Worm (Caenorhabditis elegans) whole organism, young adult: ENCODE data around the gene srv-2.

Experiments
- C06A6.2 ChIP-seq: fragments of 200-800 bp; sonication (Bioruptor generic); conservative IDR thresholded peaks from 2 replicates; pipeline ENCODE4 v1.3.6; 2022; ENCODE audit warnings: missing genetic modification characterization, missing compliant biosample characterization
- F49E8.2 ChIP-seq: sonication (generic microtip); optimal IDR thresholded peaks from 3 replicates; lab custom pipeline; 2017; ENCODE audit warnings: missing genetic modification characterization, mild to moderate bottlenecking, missing compliant biosample characterization, antibody characterized with exemption, moderate library complexity; ENCODE audit not compliant: insufficient read depth
- F52B5.7 ChIP-seq: sonication (generic microtip); optimal IDR thresholded peaks from 2 replicates; lab custom pipeline; 2016; ENCODE audit warnings: mild to moderate bottlenecking, missing genetic modification characterization, missing compliant biosample characterization
- K11D2.4 ChIP-seq: fragments of 200-800 bp; sonication (Bioruptor generic); IDR thresholded peaks from 2 replicates; pipeline ENCODE4 v1.3.6; 2022; ENCODE audit warnings: missing genetic modification reagents, missing genetic modification characterization, missing compliant biosample characterization
- K12H6.12 ChIP-seq: fragments of 200-800 bp; sonication (Bioruptor generic); optimal IDR thresholded peaks from 2 replicates; lab custom pipeline; 2018; ENCODE audit warnings: mild to moderate bottlenecking, missing genetic modification characterization, missing compliant biosample characterization
- Y53G8AR.9 ChIP-seq: fragments of 200-800 bp; sonication (Bioruptor generic); conservative IDR thresholded peaks from 2 replicates; pipeline ENCODE4 v1.3.6; 2022; ENCODE audit warnings: missing genetic modification reagents, missing genetic modification characterization, missing compliant biosample characterization
- Y56A3A.18 ChIP-seq: fragments of 200-800 bp; sonication (Bioruptor generic); IDR thresholded peaks from 2 replicates; pipeline ENCODE4 v1.3.6; 2022; ENCODE audit warnings: missing genetic modification reagents, missing genetic modification characterization, missing compliant biosample characterization
- Y79H2A.3 ChIP-seq: fragments of 200-800 bp; sonication (Bioruptor generic); conservative IDR thresholded peaks from 2 replicates; pipeline ENCODE4 v1.3.6; 2022; ENCODE audit warnings: missing genetic modification reagents, missing genetic modification characterization, missing compliant biosample characterization
- Y95B8A.8 ChIP-seq: fragments of 200-800 bp; sonication (Bioruptor generic); IDR thresholded peaks from 2 replicates; pipeline ENCODE4 v1.3.6; 2022; ENCODE audit warnings: missing genetic modification reagents, missing genetic modification characterization, missing compliant biosample characterization
- aptf-2 ChIP-seq: fragments of 200-800 bp; sonication (Bioruptor generic); conservative IDR thresholded peaks from 2 replicates; pipeline ENCODE4 v1.3.6; 2022; ENCODE audit warnings: missing genetic modification reagents, missing genetic modification characterization, missing compliant biosample characterization
- attf-5 ChIP-seq: fragments of 200-800 bp; sonication (Bioruptor generic); optimal IDR thresholded peaks from 2 replicates; lab custom pipeline; 2018; ENCODE audit warnings: mild to moderate bottlenecking, missing genetic modification characterization, missing compliant biosample characterization
- cebp-1 ChIP-seq, 2 experiments: fragments of 200-800 bp in 1 of 2; sonication (Bioruptor generic) in 1 of 2; sonication (generic microtip) in 1 of 2; IDR thresholded peaks in 1 of 2; optimal IDR thresholded peaks in 1 of 2; 2 replicates each; pipeline versions ENCODE4 v1.3.6 to Lab custom; 2017 to 2022; ENCODE audit warnings: missing compliant biosample characterization in 2 of 2, missing genetic modification characterization in 2 of 2, mild to moderate bottlenecking in 1 of 2, missing genetic modification reagents in 1 of 2, moderate library complexity in 1 of 2
- ceh-27 ChIP-seq: fragments of 200-800 bp; sonication (Bioruptor generic); optimal IDR thresholded peaks from 2 replicates; lab custom pipeline; 2018; ENCODE audit warnings: mild to moderate bottlenecking, missing genetic modification characterization, moderate library complexity, missing compliant biosample characterization
- ceh-91 ChIP-seq: fragments of 200-800 bp; sonication (Bioruptor generic); IDR thresholded peaks from 2 replicates; pipeline ENCODE4 v1.3.6; 2022; ENCODE audit warnings: missing genetic modification reagents, missing genetic modification characterization, missing compliant biosample characterization
- die-1 ChIP-seq: sonication (generic microtip); optimal IDR thresholded peaks from 2 replicates; lab custom pipeline; 2016; ENCODE audit warnings: missing genotype, mild to moderate bottlenecking, missing genetic modification characterization, missing compliant biosample characterization
- egl-18 ChIP-seq: fragments of 200-800 bp; sonication (Bioruptor generic); IDR thresholded peaks from 2 replicates; pipeline ENCODE4 v1.3.6; 2022; ENCODE audit warnings: missing genetic modification reagents, missing genetic modification characterization, missing compliant biosample characterization
- egrh-3 ChIP-seq: fragments of 200-800 bp; sonication (Bioruptor generic); IDR thresholded peaks from 2 replicates; pipeline ENCODE4 v1.3.6; 2022; ENCODE audit warnings: missing genetic modification reagents, missing genetic modification characterization, missing compliant biosample characterization
- ekl-4 ChIP-seq: fragments of 200-800 bp; sonication (Bioruptor generic); IDR thresholded peaks from 2 replicates; pipeline ENCODE4 v1.3.6; 2022; ENCODE audit warnings: missing genetic modification reagents, missing genetic modification characterization, missing compliant biosample characterization
- fkh-3 ChIP-seq: sonication (generic microtip); optimal IDR thresholded peaks from 2 replicates; lab custom pipeline; 2016; ENCODE audit warnings: mild to moderate bottlenecking, missing genetic modification characterization, missing compliant biosample characterization
- him-1 ChIP-seq: sonication (generic microtip); optimal IDR thresholded peaks from 2 replicates; lab custom pipeline; 2016; ENCODE audit warnings: missing genotype, missing genetic modification reagents, missing genetic modification characterization, missing compliant biosample characterization
- hlh-26 ChIP-seq: fragments of 200-800 bp; sonication (Bioruptor generic); conservative IDR thresholded peaks from 2 replicates; pipeline ENCODE4 v1.3.6; 2022; ENCODE audit warnings: missing genetic modification reagents, missing genetic modification characterization, missing compliant biosample characterization
- hmg-1.2 ChIP-seq: fragments of 200-800 bp; sonication (Bioruptor generic); IDR thresholded peaks from 2 replicates; pipeline ENCODE4 v1.3.6; 2022; ENCODE audit warnings: missing genetic modification reagents, missing genetic modification characterization, missing compliant biosample characterization
- hmg-20 ChIP-seq: fragments of 200-800 bp; sonication (Bioruptor generic); IDR thresholded peaks from 2 replicates; pipeline ENCODE4 v1.3.6; 2022; ENCODE audit warnings: missing genetic modification reagents, missing genetic modification characterization, missing compliant biosample characterization
- hsf-1 ChIP-seq: fragments of 200-800 bp; sonication (Bioruptor generic); IDR thresholded peaks from 2 replicates; pipeline ENCODE4 v1.3.6; 2022; ENCODE audit warnings: missing genetic modification reagents, missing genetic modification characterization, missing compliant biosample characterization
- lin-26 ChIP-seq: fragments of 200-800 bp; sonication (Bioruptor generic); IDR thresholded peaks from 2 replicates; pipeline ENCODE4 v1.3.6; 2022; ENCODE audit warnings: missing genetic modification reagents, missing genetic modification characterization, missing compliant biosample characterization
- lin-54 ChIP-seq: fragments of 200-800 bp; sonication (Bioruptor generic); optimal IDR thresholded peaks from 2 replicates; lab custom pipeline; 2018; ENCODE audit warnings: mild to moderate bottlenecking, missing genetic modification characterization, missing compliant biosample characterization
- madf-10 ChIP-seq: sonication (generic microtip); optimal IDR thresholded peaks from 2 replicates; lab custom pipeline; 2016; ENCODE audit warnings: mild to moderate bottlenecking, missing genetic modification characterization, missing compliant biosample characterization
- mcd-1 ChIP-seq: fragments of 200-800 bp; sonication (Bioruptor generic); IDR thresholded peaks from 2 replicates; pipeline ENCODE4 v1.3.6; 2022; ENCODE audit warnings: missing genetic modification reagents, missing genetic modification characterization, missing compliant biosample characterization
- mxl-1 ChIP-seq: sonication (generic microtip); optimal IDR thresholded peaks from 2 replicates; lab custom pipeline; 2016; ENCODE audit warnings: missing genetic modification characterization, missing compliant biosample characterization
- nfyb-1 ChIP-seq: fragments of 200-800 bp; sonication (Bioruptor generic); IDR thresholded peaks from 2 replicates; pipeline ENCODE4 v1.3.6; 2022; ENCODE audit warnings: missing genetic modification reagents, missing genetic modification characterization, missing compliant biosample characterization
- nhr-120 ChIP-seq: fragments of 200-800 bp; sonication (Bioruptor generic); IDR thresholded peaks from 2 replicates; pipeline ENCODE4 v1.3.6; 2022; ENCODE audit warnings: missing genetic modification characterization, missing compliant biosample characterization
- nhr-80 ChIP-seq: sonication (generic microtip); optimal IDR thresholded peaks from 2 replicates; lab custom pipeline; 2016; ENCODE audit warnings: missing genetic modification characterization, missing compliant biosample characterization
- nhr-90 ChIP-seq: sonication (generic microtip); optimal IDR thresholded peaks from 2 replicates; lab custom pipeline; 2016; ENCODE audit warnings: missing genotype, mild to moderate bottlenecking, missing genetic modification characterization, missing compliant biosample characterization
- pha-4 ChIP-seq: fragments of 150-350 bp; sonication (generic microtip); optimal IDR thresholded peaks from 2 replicates; lab custom pipeline; 2014; ENCODE audit warnings: missing biosample characterization, missing genetic modification reagents, missing genetic modification characterization
- rcor-1 ChIP-seq: fragments of 200-800 bp; sonication (Bioruptor generic); IDR thresholded peaks from 2 replicates; pipeline ENCODE4 v1.3.6; 2022; ENCODE audit warnings: missing genetic modification reagents, missing genetic modification characterization, missing compliant biosample characterization
- snpc-4 ChIP-seq, 5 experiments: fragments of 150-350 bp in 1 of 5; sonication (generic microtip) in 4 of 5; optimal IDR thresholded peaks; 2 replicates each; lab custom pipeline; 2014 to 2018; ENCODE audit warnings: missing genetic modification characterization in 5 of 5, missing biosample characterization in 3 of 5, antibody characterized with exemption in 2 of 5, mild to moderate bottlenecking in 2 of 5, missing compliant biosample characterization in 2 of 5, missing genotype in 2 of 5, moderate library complexity in 2 of 5, missing genetic modification reagents in 1 of 5
- somi-1 ChIP-seq: fragments of 200-800 bp; sonication (Bioruptor generic); optimal IDR thresholded peaks from 2 replicates; lab custom pipeline; 2018; ENCODE audit warnings: mild to moderate bottlenecking, missing genetic modification characterization, missing compliant biosample characterization
- tbp1 ChIP-seq: fragments of 200-800 bp; sonication (Bioruptor generic); optimal IDR thresholded peaks from 2 replicates; lab custom pipeline; 2018; ENCODE audit warnings: mild to moderate bottlenecking, missing genetic modification characterization, missing compliant biosample characterization
- tbx-9 ChIP-seq: sonication (generic microtip); optimal IDR thresholded peaks from 2 replicates; lab custom pipeline; 2016; ENCODE audit warnings: borderline replicate concordance, missing genetic modification characterization, inconsistent platforms, missing compliant biosample characterization
- unc-62 ChIP-seq: fragments of 150-350 bp; optimal IDR thresholded peaks from 2 replicates; lab custom pipeline; 2014; ENCODE audit warnings: missing biosample characterization, missing genetic modification reagents, missing genetic modification characterization
- ztf-26 ChIP-seq: sonication (generic microtip); optimal IDR thresholded peaks from 2 replicates; lab custom pipeline; 2017; ENCODE audit warnings: missing genetic modification characterization, missing compliant biosample characterization
- ztf-28 ChIP-seq: fragments of 200-800 bp; sonication (Bioruptor generic); IDR thresholded peaks from 2 replicates; pipeline ENCODE4 v1.3.6; 2022; ENCODE audit warnings: missing genetic modification reagents, missing genetic modification characterization, missing compliant biosample characterization
- ztf-3 ChIP-seq: fragments of 200-800 bp; sonication (Bioruptor generic); optimal IDR thresholded peaks from 2 replicates; lab custom pipeline; 2018; ENCODE audit warnings: mild to moderate bottlenecking, missing genetic modification characterization, missing compliant biosample characterization
- ztf-6 ChIP-seq: fragments of 200-800 bp; sonication (Bioruptor generic); IDR thresholded peaks from 2 replicates; pipeline ENCODE4 v1.3.6; 2022; ENCODE audit warnings: missing genetic modification reagents, missing genetic modification characterization, missing compliant biosample characterization

Gene srv-2

ce11 chrII:10556550-10557205, 45.4 kb downstream of the srv-2 start (continued):
- TF ChIP-seq die-1, result no peak
- TF ChIP-seq hmg-20 (GFP tag; lab: Robert Waterston, UW), result no peak
- no peak for TF ChIP-seq nhr-120
- no peak for TF ChIP-seq ztf-3 (GFP tag; lab: Kevin White, UChicago)
- no peak for TF ChIP-seq mxl-1
- no peak for TF ChIP-seq ceh-27 (GFP tag; lab: Kevin White, UChicago)
- TF ChIP-seq hsf-1 (GFP tag; lab: Robert Waterston, UW), result 0 out of 2 replicates have a peak, but pooled peaks have one; percentile 54
- TF ChIP-seq hlh-26, result no peak
- no peak for TF ChIP-seq cebp-1 (GFP tag; IDR thresholded peaks at IDR 0.05; lab: Robert Waterston, UW)
- TF ChIP-seq cebp-1 (tag; optimal IDR thresholded peaks at IDR 0.05; lab: Kevin White, UChicago), result no peak
- no peak for TF ChIP-seq F49E8.2
- TF ChIP-seq F52B5.7, result no peak
- no peak for TF ChIP-seq pha-4
- TF ChIP-seq C06A6.2 (GFP tag; lab: Robert Waterston, UW), result no peak
- TF ChIP-seq madf-10 (tag; lab: Kevin White, UChicago), result no peak
- TF ChIP-seq egrh-3 (GFP tag; lab: Robert Waterston, UW), result no peak
- TF ChIP-seq tbx-9 (tag; lab: Kevin White, UChicago), result no peak
- TF ChIP-seq attf-5 (GFP tag; lab: Kevin White, UChicago), result no peak

ce11 chrII:10555484-10556075, 46.5 kb downstream of the srv-2 start:
- TF ChIP-seq nhr-90 (tag; lab: Kevin White, UChicago) (peak; percentile 55), lin-26 (GFP tag; lab: Robert Waterston, UW) (0 out of 2 replicates have a peak, but pooled peaks have one; percentile 37), tbp1 (GFP tag; lab: Kevin White, UChicago) (peak; percentile 55), K12H6.12 (tag; lab: Kevin White, UChicago) (peak; percentile 16), hlh-26 (no peak), hsf-1 (GFP tag; lab: Robert Waterston, UW) (peak; percentile 64), pha-4 (peak; percentile 51), Y79H2A.3 (GFP tag; lab: Robert Waterston, UW) (no peak), ceh-91 (GFP tag; lab: Robert Waterston, UW) (no peak), fkh-3 (no peak), egl-18 (GFP tag; lab: Robert Waterston, UW) (no peak), rcor-1 (GFP tag; lab: Robert Waterston, UW) (no peak), Y53G8AR.9 (GFP tag; lab: Robert Waterston, UW) (peak; percentile 48; the same call in 1 of the 2 replicates), ekl-4 (GFP tag; lab: Robert Waterston, UW) (peak; percentile 35; the same call in 1 of the 2 replicates), ztf-28 (no peak), unc-62 (peak; percentile 16), attf-5 (GFP tag; lab: Kevin White, UChicago) (peak; percentile 36), ztf-6 (no peak), mcd-1 (GFP tag; lab: Robert Waterston, UW) (peak; percentile 53), aptf-2 (GFP tag; lab: Robert Waterston, UW) (0 out of 2 replicates have a peak, but pooled peaks have one; percentile 38), Y95B8A.8 (0 out of 2 replicates have a peak, but pooled peaks have one; percentile 36), Y56A3A.18 (GFP tag; lab: Robert Waterston, UW) (0 out of 2 replicates have a peak, but pooled peaks have one; percentile 9), nfyb-1 (peak; percentile 67; the same call in 1 of the 2 replicates), him-1 (tag; lab: Kevin White, UChicago) (no peak), hmg-1.2 (GFP tag; lab: Robert Waterston, UW) (peak; percentile 52; the same call in 1 of the 2 replicates), nhr-80 (tag; lab: Kevin White, UChicago) (peak; percentile 72), lin-54 (GFP tag; lab: Kevin White, UChicago) (peak; percentile 7), snpc-4 (GFP tag; optimal IDR thresholded peaks at IDR 0.05; lab: Kevin White, UChicago) (no peak), snpc-4 (tag; optimal IDR thresholded peaks at IDR 0.05; lab: Kevin White, UChicago) (peak in 2 of 4 experiments; percentile 36 to 68), ztf-26 (tag; lab: Kevin White, UChicago) (peak; percentile 84), somi-1 (peak; percentile 31), K11D2.4 (GFP tag; lab: Robert Waterston, UW) (peak; percentile 17; the same call in 1 of the 2 replicates)
